Worm (Caenorhabditis elegans) whole organism, L4 larva: ENCODE measurements around the gene pod-1.

Experiments
- D1046.2 ChIP-seq: fragments of 200-800 bp; sonication (Bioruptor generic); IDR thresholded peaks from 2 replicates; pipeline ENCODE4 v1.3.6; 2022; ENCODE audit warnings: missing genetic modification characterization, missing compliant biosample characterization
- F10B5.3 ChIP-seq: sonication (generic microtip); optimal IDR thresholded peaks from 2 replicates; lab custom pipeline; 2016; ENCODE audit warnings: mild to moderate bottlenecking, missing genetic modification characterization, missing compliant biosample characterization
- F37D6.2 ChIP-seq: sonication (generic microtip); optimal IDR thresholded peaks from 2 replicates; lab custom pipeline; 2016; ENCODE audit warnings: mild to moderate bottlenecking, missing genetic modification characterization, missing compliant biosample characterization
- ZK337.2 ChIP-seq: fragments of 200-800 bp; sonication (Bioruptor generic); IDR thresholded peaks from 2 replicates; pipeline ENCODE4 v1.3.6; 2022; ENCODE audit warnings: missing genetic modification reagents, missing genetic modification characterization, missing compliant biosample characterization
- ZK546.5 ChIP-seq, 2 experiments: sonication (generic microtip); optimal IDR thresholded peaks; 2 replicates each; lab custom pipeline; 2017; ENCODE audit warnings: missing biosample characterization in 2 of 2, missing genetic modification characterization in 2 of 2
- ama-1 ChIP-seq: fragments of 150-350 bp; optimal IDR thresholded peaks from 2 replicates; lab custom pipeline; 2014; ENCODE audit warnings: inconsistent platforms, mixed read lengths
- ceh-32 ChIP-seq: sonication (generic microtip); optimal IDR thresholded peaks from 2 replicates; lab custom pipeline; 2016; ENCODE audit warnings: mild to moderate bottlenecking, missing genetic modification characterization, missing compliant biosample characterization; ENCODE audit not compliant: poor library complexity
- ceh-44 ChIP-seq: fragments of 200-800 bp; sonication (Bioruptor generic); IDR thresholded peaks from 2 replicates; pipeline ENCODE4 v1.3.6; 2022; ENCODE audit warnings: missing genetic modification reagents, missing genetic modification characterization, missing compliant biosample characterization
- ceh-62 ChIP-seq: sonication (generic microtip); optimal IDR thresholded peaks from 2 replicates; lab custom pipeline; 2017; ENCODE audit warnings: missing biosample characterization, missing genetic modification characterization
- ceh-82 ChIP-seq: sonication (generic microtip); optimal IDR thresholded peaks from 2 replicates; lab custom pipeline; 2017; ENCODE audit warnings: missing biosample characterization, missing genetic modification characterization
- cey-2 ChIP-seq: sonication (generic microtip); optimal IDR thresholded peaks from 3 replicates; lab custom pipeline; 2017; ENCODE audit warnings: missing genetic modification characterization, mild to moderate bottlenecking, missing compliant biosample characterization, antibody characterized with exemption, borderline replicate concordance; ENCODE audit not compliant: insufficient read depth
- ctbp-1 ChIP-seq: fragments of 200-800 bp; sonication (Bioruptor generic); IDR thresholded peaks from 2 replicates; pipeline ENCODE4 v1.3.6; 2022; ENCODE audit warnings: missing genetic modification reagents, missing genetic modification characterization, missing compliant biosample characterization
- daf-12 ChIP-seq: fragments of 150-350 bp; optimal IDR thresholded peaks from 2 replicates; lab custom pipeline; 2014; ENCODE audit warnings: missing biosample characterization, missing genetic modification reagents, missing genetic modification characterization
- daf-16 ChIP-seq, 3 experiments: sonication (generic microtip); optimal IDR thresholded peaks; 2 replicates each; lab custom pipeline; 2016 to 2017; ENCODE audit warnings: missing genetic modification characterization in 3 of 3, missing genetic modification reagents in 3 of 3, mild to moderate bottlenecking in 2 of 3, missing compliant biosample characterization in 2 of 3, missing biosample characterization in 1 of 3, moderate library complexity in 1 of 3
- daf-8 ChIP-seq: fragments of 200-800 bp; sonication (Bioruptor generic); IDR thresholded peaks from 2 replicates; pipeline ENCODE4 v1.3.6; 2022; ENCODE audit warnings: missing genetic modification characterization, missing compliant biosample characterization
- dmd-9 ChIP-seq: fragments of 200-800 bp; sonication (Bioruptor generic); IDR thresholded peaks from 2 replicates; pipeline ENCODE4 v1.3.6; 2022; ENCODE audit warnings: missing genetic modification reagents, missing genetic modification characterization, missing compliant biosample characterization
- dve-1 ChIP-seq: sonication (generic microtip); optimal IDR thresholded peaks from 2 replicates; lab custom pipeline; 2017; ENCODE audit warnings: antibody characterized with exemption, mild to moderate bottlenecking, missing genetic modification characterization, missing compliant biosample characterization; ENCODE audit not compliant: insufficient read depth
- egl-27 ChIP-seq: sonication (generic microtip); optimal IDR thresholded peaks from 3 replicates; lab custom pipeline; 2017; ENCODE audit warnings: missing biosample characterization, missing genetic modification reagents, missing genetic modification characterization
- egl-43 ChIP-seq: fragments of 200-800 bp; sonication (Bioruptor generic); IDR thresholded peaks from 2 replicates; pipeline ENCODE4 v1.3.6; 2022; ENCODE audit warnings: missing genetic modification reagents, missing genetic modification characterization, missing compliant biosample characterization
- fkh-10 ChIP-seq: fragments of 150-350 bp; optimal IDR thresholded peaks from 2 replicates; lab custom pipeline; 2014; ENCODE audit warnings: missing biosample characterization, missing genetic modification reagents, missing genetic modification characterization
- gei-8 ChIP-seq: fragments of 200-800 bp; sonication (Bioruptor generic); optimal IDR thresholded peaks from 2 replicates; lab custom pipeline; 2018; ENCODE audit warnings: mild to moderate bottlenecking, missing genetic modification characterization, missing compliant biosample characterization
- hif-1 ChIP-seq, 2 experiments: sonication (generic microtip); optimal IDR thresholded peaks; 2 replicates each; lab custom pipeline; 2016 to 2017; ENCODE audit warnings: missing compliant biosample characterization in 2 of 2, missing genetic modification characterization in 2 of 2, missing genetic modification reagents in 2 of 2, missing genotype in 2 of 2, mild to moderate bottlenecking in 1 of 2
- hlh-11 ChIP-seq: fragments of 200-800 bp; sonication (Bioruptor generic); optimal IDR thresholded peaks from 2 replicates; lab custom pipeline; 2018; ENCODE audit warnings: mild to moderate bottlenecking, missing genetic modification characterization, missing compliant biosample characterization
- hlh-30 ChIP-seq: sonication (generic microtip); optimal IDR thresholded peaks from 2 replicates; lab custom pipeline; 2017; ENCODE audit warnings: antibody characterized with exemption, mild to moderate bottlenecking, missing genetic modification characterization, missing compliant biosample characterization; ENCODE audit not compliant: insufficient read depth
- hmg-1.1 ChIP-seq: fragments of 200-800 bp; sonication (Bioruptor generic); IDR thresholded peaks from 2 replicates; pipeline ENCODE4 v1.3.6; 2022; ENCODE audit warnings: missing genetic modification reagents, missing genetic modification characterization, missing compliant biosample characterization
- lin-29 ChIP-seq: fragments of 200-800 bp; sonication (Bioruptor generic); IDR thresholded peaks from 2 replicates; pipeline ENCODE4 v1.3.6; 2022; ENCODE audit warnings: missing genetic modification reagents, missing genetic modification characterization, missing compliant biosample characterization
- lin-39 ChIP-seq: fragments of 150-350 bp; optimal IDR thresholded peaks from 2 replicates; lab custom pipeline; 2014; ENCODE audit warnings: missing biosample characterization, missing genetic modification reagents, missing genetic modification characterization
- lsy-2 ChIP-seq, 2 experiments: fragments of 150-350 bp in 1 of 2; sonication (generic microtip) in 1 of 2; optimal IDR thresholded peaks; 2 replicates each; lab custom pipeline; 2014 to 2017; ENCODE audit warnings: missing biosample characterization in 2 of 2, missing genetic modification characterization in 2 of 2
- mdl-1 ChIP-seq, 2 experiments: fragments of 150-350 bp in 1 of 2; sonication (generic microtip) in 1 of 2; optimal IDR thresholded peaks; 2 replicates each; lab custom pipeline; 2014 to 2017; ENCODE audit warnings: missing biosample characterization in 2 of 2, missing genetic modification characterization in 2 of 2
- mdt-29 ChIP-seq: fragments of 200-800 bp; sonication (Bioruptor generic); IDR thresholded peaks from 2 replicates; pipeline ENCODE4 v1.3.6; 2022; ENCODE audit warnings: missing genetic modification reagents, missing genetic modification characterization, missing compliant biosample characterization
- mxl-2 ChIP-seq: fragments of 200-800 bp; sonication (Bioruptor generic); conservative IDR thresholded peaks from 2 replicates; pipeline ENCODE4 v1.3.6; 2022; ENCODE audit warnings: missing genetic modification reagents, missing genetic modification characterization, missing compliant biosample characterization
- nhr-102 ChIP-seq: sonication (generic microtip); optimal IDR thresholded peaks from 2 replicates; lab custom pipeline; 2016; ENCODE audit warnings: mild to moderate bottlenecking, missing genetic modification characterization, moderate library complexity, missing compliant biosample characterization
- nhr-11 ChIP-seq: fragments of 150-350 bp; optimal IDR thresholded peaks from 2 replicates; lab custom pipeline; 2014; ENCODE audit warnings: missing biosample characterization, missing genetic modification characterization
- nhr-25 ChIP-seq: sonication (generic microtip); optimal IDR thresholded peaks from 2 replicates; lab custom pipeline; 2017; ENCODE audit warnings: missing genetic modification characterization, mild to moderate bottlenecking, missing compliant biosample characterization, antibody characterized with exemption, moderate library complexity, borderline replicate concordance; ENCODE audit not compliant: insufficient read depth
- nhr-6 ChIP-seq: fragments of 150-350 bp; optimal IDR thresholded peaks from 2 replicates; lab custom pipeline; 2014; ENCODE audit warnings: missing biosample characterization, missing genetic modification characterization
- nhr-76 ChIP-seq: fragments of 150-350 bp; optimal IDR thresholded peaks from 2 replicates; lab custom pipeline; 2014; ENCODE audit warnings: missing biosample characterization, missing genetic modification characterization
- nhr-77 ChIP-seq: fragments of 150-350 bp; optimal IDR thresholded peaks from 2 replicates; lab custom pipeline; 2014; ENCODE audit warnings: missing biosample characterization, missing genetic modification characterization
- set-16 ChIP-seq: fragments of 200-800 bp; sonication (Bioruptor generic); IDR thresholded peaks from 2 replicates; pipeline ENCODE4 v1.3.6; 2022; ENCODE audit warnings: missing genetic modification reagents, missing genetic modification characterization, missing compliant biosample characterization
- spr-1 ChIP-seq: sonication (generic microtip); optimal IDR thresholded peaks from 2 replicates; lab custom pipeline; 2016; ENCODE audit warnings: mild to moderate bottlenecking, missing genetic modification characterization, missing compliant biosample characterization
- tra-1 ChIP-seq: fragments of 200-800 bp; sonication (Bioruptor generic); IDR thresholded peaks from 2 replicates; pipeline ENCODE4 v1.3.6; 2022; ENCODE audit warnings: missing genetic modification reagents, missing genetic modification characterization, missing compliant biosample characterization
- vab-7 ChIP-seq: fragments of 200-800 bp; sonication (Bioruptor generic); IDR thresholded peaks from 2 replicates; pipeline ENCODE4 v1.3.6; 2022; ENCODE audit warnings: missing genetic modification reagents, missing genetic modification characterization, missing compliant biosample characterization
- zag-1 ChIP-seq: fragments of 150-350 bp; optimal IDR thresholded peaks from 2 replicates; lab custom pipeline; 2014; ENCODE audit warnings: missing biosample characterization, missing genetic modification characterization
- zfp-2 ChIP-seq: sonication (generic microtip); optimal IDR thresholded peaks from 2 replicates; lab custom pipeline; 2016; ENCODE audit warnings: mild to moderate bottlenecking, missing genetic modification characterization, missing compliant biosample characterization
- zip-2 ChIP-seq: fragments of 150-350 bp; optimal IDR thresholded peaks from 2 replicates; lab custom pipeline; 2014; ENCODE audit warnings: missing biosample characterization, missing genetic modification characterization
- ztf-11 ChIP-seq: fragments of 150-350 bp; optimal IDR thresholded peaks from 2 replicates; lab custom pipeline; 2014; ENCODE audit warnings: missing biosample characterization, missing genetic modification characterization

pod-1 gene

DNA sequence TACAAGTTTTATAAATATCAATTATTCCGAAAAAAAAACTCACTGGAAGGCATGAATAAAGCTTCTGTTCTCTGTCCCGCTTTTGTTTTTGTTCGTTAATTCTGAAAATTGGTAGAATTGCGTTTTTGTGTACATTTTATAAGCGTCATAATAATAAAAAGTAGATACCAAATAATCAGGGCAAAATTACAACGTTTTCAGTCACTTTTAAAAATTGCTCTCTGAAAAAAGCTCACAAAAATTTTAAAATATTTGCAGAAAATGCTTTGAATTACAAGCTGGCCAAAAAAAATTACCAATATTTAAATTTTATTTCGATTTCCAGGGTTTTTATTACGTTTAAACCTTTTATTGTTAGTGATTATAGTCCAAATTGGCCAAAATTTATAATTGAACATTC lies 31.3 kb upstream of the pod-1 start, which contains the start of gene scav-2:
Gene scav-2 (minus strand): TSS at position 101 of the 400 bp plus-strand sequence.
- TF ChIP-seq gei-8 (no peak), set-16 (GFP tag; lab: Robert Waterston, UW) (no peak), ceh-44 (GFP tag; lab: Robert Waterston, UW) (no peak), nhr-102 (tag; lab: Kevin White, UChicago) (no peak), mdt-29 (GFP tag; lab: Robert Waterston, UW) (no peak), daf-16 (GFP tag; optimal IDR thresholded peaks at IDR 0.05; lab: Kevin White, UChicago) (no peak), daf-16 (tag; optimal IDR thresholded peaks at IDR 0.05; lab: Kevin White, UChicago) (no peak)

DNA sequence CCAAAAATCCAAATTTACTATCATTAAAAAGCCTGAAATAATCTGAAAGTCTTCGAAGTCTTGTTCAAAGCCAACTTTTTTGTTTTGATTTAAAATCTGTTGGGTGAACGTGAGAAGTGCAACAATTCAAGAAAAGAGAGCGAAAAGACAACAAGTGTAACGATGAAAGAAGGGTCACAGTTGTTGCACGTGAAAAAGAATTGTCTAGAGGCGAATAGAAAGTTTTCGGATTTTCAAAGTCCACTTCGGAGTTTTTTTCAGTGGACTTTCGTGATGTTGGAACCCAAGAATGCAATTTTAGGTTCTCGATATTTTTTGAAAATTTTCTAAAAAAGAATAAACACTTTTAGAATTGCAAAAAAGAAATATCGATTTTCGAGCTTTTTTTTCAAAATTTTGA lies 26.0 kb upstream of the pod-1 start:
- TF ChIP-seq hlh-30 (tag; lab: Kevin White, UChicago) (peak; percentile 68), hif-1 (tag; optimal IDR thresholded peaks at IDR 0.05; lab: Kevin White, UChicago) (peak in 1 of 2 experiments; percentile 93), mdt-29 (GFP tag; lab: Robert Waterston, UW) (0 out of 2 replicates have a peak, but pooled peaks have one; percentile 32), nhr-6 (tag; lab: Kevin White, UChicago) (no peak), lsy-2 (tag; optimal IDR thresholded peaks at IDR 0.05; lab: Kevin White, UChicago) (peak in 1 of 2 experiments; percentile 24)

DNA sequence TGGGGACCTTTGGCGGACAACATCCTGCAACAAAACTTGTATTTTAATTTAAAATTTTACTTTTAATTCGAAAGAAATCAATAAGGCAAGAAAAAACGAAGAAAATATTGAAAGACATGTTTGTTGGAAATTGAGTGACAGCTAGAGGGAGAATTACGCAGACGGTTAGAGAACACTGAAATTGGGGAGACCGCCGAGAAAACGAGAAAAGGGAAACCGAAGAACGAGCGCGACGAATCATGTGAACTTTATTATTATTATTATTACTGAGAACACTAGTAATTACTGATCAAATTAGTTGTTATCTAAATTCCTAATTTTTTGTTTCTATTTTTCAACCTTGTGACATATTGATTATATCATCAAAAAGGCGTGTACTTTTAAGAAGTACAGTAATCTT lies 25.1 kb upstream of the pod-1 start, which contains the start of gene mmad-1:
Gene mmad-1 (minus strand): TSS at position 24 of the 400 bp plus-strand sequence.
- TF ChIP-seq ZK337.2 (GFP tag; lab: Robert Waterston, UW) (no peak), nhr-25 (tag; lab: Kevin White, UChicago) (no peak), egl-43 (no peak), daf-16 (GFP tag; optimal IDR thresholded peaks at IDR 0.05; lab: Kevin White, UChicago) (peak in 1 of 2 experiments; percentile 16), daf-16 (tag; optimal IDR thresholded peaks at IDR 0.05; lab: Kevin White, UChicago) (peak; percentile 87), hmg-1.1 (GFP tag; lab: Robert Waterston, UW) (peak; percentile 54), spr-1 (no peak), tra-1 (GFP tag; lab: Robert Waterston, UW) (no peak), egl-27 (no peak), D1046.2 (no peak), ZK546.5 (tag; optimal IDR thresholded peaks at IDR 0.05; lab: Kevin White, UChicago) (no peak), daf-8 (GFP tag; lab: Robert Waterston, UW) (no peak), ctbp-1 (GFP tag; lab: Robert Waterston, UW) (0 out of 2 replicates have a peak, but pooled peaks have one; percentile 55), hlh-11 (tag; lab: Kevin White, UChicago) (peak; percentile 87), lsy-2 (tag; optimal IDR thresholded peaks at IDR 0.05; lab: Kevin White, UChicago) (peak; percentile 19 to 64), set-16 (GFP tag; lab: Robert Waterston, UW) (no peak), zag-1 (tag; lab: Kevin White, UChicago) (no peak), ceh-62 (no peak), dmd-9 (GFP tag; lab: Robert Waterston, UW) (no peak), mxl-2 (GFP tag; lab: Robert Waterston, UW) (no peak), mdl-1 (tag; optimal IDR thresholded peaks at IDR 0.05; lab: Kevin White, UChicago) (peak in 1 of 2 experiments; percentile 62), nhr-11 (tag; lab: Kevin White, UChicago) (peak; percentile 36), cey-2 (no peak), mdt-29 (GFP tag; lab: Robert Waterston, UW) (peak; percentile 44; the same call in 1 of the 2 replicates), zip-2 (tag; lab: Kevin White, UChicago) (no peak), F37D6.2 (no peak), fkh-10 (no peak), lin-29 (GFP tag; lab: Robert Waterston, UW) (no peak), daf-12 (no peak), ceh-32 (tag; lab: Kevin White, UChicago) (no peak), ceh-82 (no peak), ama-1 (peak; percentile 31), vab-7 (GFP tag; lab: Robert Waterston, UW) (no peak), nhr-77 (tag; lab: Kevin White, UChicago) (no peak), F10B5.3 (tag; lab: Kevin White, UChicago) (no peak), nhr-76 (tag; lab: Kevin White, UChicago) (no peak), dve-1 (tag; lab: Kevin White, UChicago) (peak; percentile 84), ztf-11 (tag; lab: Kevin White, UChicago) (no peak), lin-39 (no peak), zfp-2 (tag; lab: Kevin White, UChicago) (no peak)
